Fruit fly (Drosophila melanogaster) whole organism, embryonic: ENCODE data around the gene Gclc.

ENCODE experiments used
- CG1529 ChIP-seq: fragments of 200-800 bp; sonication (Bioruptor generic); optimal IDR thresholded peaks from 3 replicates; lab custom pipeline; 2018; ENCODE audit warnings: missing biosample characterization, missing genetic modification characterization
- Hmx ChIP-seq: fragments of 200-800 bp; sonication (Bioruptor generic); optimal IDR thresholded peaks from 2 replicates; lab custom pipeline; 2016; ENCODE audit warnings: missing biosample characterization, missing genetic modification characterization
- MTF-1 ChIP-seq: fragments of 200-800 bp; sonication (Bioruptor generic); optimal IDR thresholded peaks from 2 replicates; lab custom pipeline; 2018; ENCODE audit warnings: missing biosample characterization, mild to moderate bottlenecking, missing genetic modification characterization, borderline replicate concordance
- Oli ChIP-seq: fragments of 200-800 bp; sonication (Bioruptor generic); optimal IDR thresholded peaks from 2 replicates; lab custom pipeline; 2018; ENCODE audit warnings: missing biosample characterization, mild to moderate bottlenecking, missing genetic modification characterization, moderate library complexity
- Six4 ChIP-seq: fragments of 200-800 bp; sonication (Bioruptor generic); optimal IDR thresholded peaks from 2 replicates; lab custom pipeline; 2016; ENCODE audit warnings: missing biosample characterization, missing genetic modification characterization

dm6 chrX:8115343-8115676, 637 bp downstream of the Gclc start:
- TF ChIP-seq Hmx (GFP tag; lab: Kevin White, UChicago) (no peak), CG1529 (no peak), Six4 (GFP tag; lab: Kevin White, UChicago) (no peak), MTF-1 (GFP tag; lab: Kevin White, UChicago) (no peak), Oli (tag; lab: Kevin White, UChicago) (no peak)
